Worm (Caenorhabditis elegans): ENCODE measurements around the gene acs-14.

ce11 chrV:9539638-9540037 is 31.7 kb downstream of the acs-14 start, which contains the start of gene C50F4.12:
- TF ChIP-seq ztf-29 (GFP tag; IDR thresholded peaks at IDR 0.05) (no peak), cog-1 (tag; optimal IDR thresholded peaks at IDR 0.05) (no peak), T22C8.4 (GFP tag; IDR thresholded peaks at IDR 0.05) (no peak), flt-1 (GFP tag; IDR thresholded peaks at IDR 0.05) (no peak), ztf-23 (GFP tag; IDR thresholded peaks at IDR 0.05) (no peak)

All from whole organism, midembryonic.